Fruit fly (Drosophila melanogaster): ENCODE measurements around the gene Timp.

The Timp gene

dm6 chr3R:10212799-10213198 lies at the start of gene Timp:
Timp (minus strand) TSS chr3R:10213007.
- TF ChIP-seq CG8478 (optimal IDR thresholded peaks at IDR 0.05), result no peak
- no peak for TF ChIP-seq CTCF (optimal IDR thresholded peaks at IDR 0.05)

dm6 chr3R:10261800-10262199 lies 49.0 kb upstream of the Timp start, which contains the start of the genes Sirt6 and pont:
Sirt6 (minus strand) TSS chr3R:10261849.
pont (plus strand) TSS chr3R:10262123.
- TF ChIP-seq CG8478 (optimal IDR thresholded peaks at IDR 0.05) (no peak), CTCF (optimal IDR thresholded peaks at IDR 0.05) (no peak)

dm6 chr3R:10251846-10252245 lies 39.0 kb upstream of the Timp start:
- TF ChIP-seq CTCF (optimal IDR thresholded peaks at IDR 0.05) (no peak), CG8478 (optimal IDR thresholded peaks at IDR 0.05) (no peak)

- TF ChIP-seq CTCF (optimal IDR thresholded peaks at IDR 0.05), result no peak
These were observed 38.4 kb upstream of the Timp start, which contains the start of gene CG3999 for dm6 chr3R:10251218-10251617. CG3999 (plus strand) TSS chr3R:10251518.

dm6 chr3R:10227990-10228389 lies 15.2 kb upstream of the Timp start:
- no peak for TF ChIP-seq CG8478 (optimal IDR thresholded peaks at IDR 0.05)
- TF ChIP-seq CTCF (optimal IDR thresholded peaks at IDR 0.05), result no peak

- TF ChIP-seq CG8478 (optimal IDR thresholded peaks at IDR 0.05) (no peak), CTCF (optimal IDR thresholded peaks at IDR 0.05) (no peak)
These were observed 13.6 kb upstream of the Timp start for dm6 chr3R:10226132-10227023.

dm6 chr3R:10225390-10225789 lies 12.6 kb upstream of the Timp start, which contains the start of gene CG42795:
CG42795 (plus strand) TSS chr3R:10225690.
- TF ChIP-seq CG8478 (optimal IDR thresholded peaks at IDR 0.05) (no peak), CTCF (optimal IDR thresholded peaks at IDR 0.05) (no peak)

dm6 chr3R:10224594-10224993 lies 11.8 kb upstream of the Timp start, which contains the start of the genes CG12817 and CG34107:
CG12817 (minus strand) TSS chr3R:10224725.
CG34107 (plus strand) TSS chr3R:10224909.
- TF ChIP-seq CG8478 (optimal IDR thresholded peaks at IDR 0.05) (no peak), CTCF (optimal IDR thresholded peaks at IDR 0.05) (no peak)

- no peak for TF ChIP-seq CTCF (optimal IDR thresholded peaks at IDR 0.05)
- no peak for TF ChIP-seq CG8478 (optimal IDR thresholded peaks at IDR 0.05)
These were observed 9.6 kb upstream of the Timp start, which contains the start of gene CG12420 for dm6 chr3R:10222416-10222815. CG12420 (plus strand) TSS chr3R:10222698.

dm6 chr3R:10217998-10218397 lies 5.2 kb upstream of the Timp start:
- TF ChIP-seq CTCF (optimal IDR thresholded peaks at IDR 0.05) (no peak), CG8478 (optimal IDR thresholded peaks at IDR 0.05) (no peak)

- TF ChIP-seq CG8478 (optimal IDR thresholded peaks at IDR 0.05) (no peak), CTCF (optimal IDR thresholded peaks at IDR 0.05) (no peak)
These were observed 623 bp upstream of the Timp start for dm6 chr3R:10213430-10213829.

dm6 chr3R:10206740-10207139 lies 6.1 kb downstream of the Timp start:
- TF ChIP-seq CTCF (optimal IDR thresholded peaks at IDR 0.05) (no peak), CG8478 (optimal IDR thresholded peaks at IDR 0.05) (no peak)

dm6 chr3R:10203554-10203953 lies 9.3 kb downstream of the Timp start:
- TF ChIP-seq CTCF (optimal IDR thresholded peaks at IDR 0.05) (peak; percentile 87 to 91), CG8478 (optimal IDR thresholded peaks at IDR 0.05) (no peak)

- TF ChIP-seq CG8478 (optimal IDR thresholded peaks at IDR 0.05) (no peak), CTCF (optimal IDR thresholded peaks at IDR 0.05) (no peak)
These were observed 22.6 kb downstream of the Timp start, which contains the start of gene Syn for dm6 chr3R:10190084-10190782. Syn (plus strand) TSS chr3R:10190689.

- TF ChIP-seq CTCF (optimal IDR thresholded peaks at IDR 0.05) (no peak), CG8478 (optimal IDR thresholded peaks at IDR 0.05) (no peak)
These were observed 23.3 kb downstream of the Timp start, which contains the start of gene CG12814 for dm6 chr3R:10189520-10189919. CG12814 (minus strand) TSS chr3R:10189603.
